Worm (Caenorhabditis elegans) whole organism, young adult: ENCODE measurements around the gene Y54G11A.7.
A peak's percentile ranks its signal among the peaks of the same experiment; 100 is the strongest.

Experiments
- B0261.1 ChIP-seq: sonication (generic microtip); optimal IDR thresholded peaks from 2 replicates; lab custom pipeline; 2016; ENCODE audit warnings: mild to moderate bottlenecking, missing genetic modification characterization, moderate library complexity, missing compliant biosample characterization
- B0336.3 ChIP-seq: fragments of 200-800 bp; sonication (Bioruptor generic); IDR thresholded peaks from 2 replicates; pipeline ENCODE4 v1.3.6; 2022; ENCODE audit warnings: missing genetic modification characterization, missing compliant biosample characterization
- C06A6.2 ChIP-seq: fragments of 200-800 bp; sonication (Bioruptor generic); conservative IDR thresholded peaks from 2 replicates; pipeline ENCODE4 v1.3.6; 2022; ENCODE audit warnings: missing genetic modification characterization, missing compliant biosample characterization
- C17E4.6 ChIP-seq: fragments of 200-800 bp; sonication (Bioruptor generic); IDR thresholded peaks from 2 replicates; pipeline ENCODE4 v1.3.6; 2022; ENCODE audit warnings: missing genetic modification reagents, missing genetic modification characterization, missing compliant biosample characterization
- D2030.7 ChIP-seq: fragments of 200-800 bp; sonication (Bioruptor generic); IDR thresholded peaks from 2 replicates; pipeline ENCODE4 v1.3.6; 2022; ENCODE audit warnings: missing genetic modification reagents, missing genetic modification characterization, missing compliant biosample characterization
- F39B2.1 ChIP-seq: fragments of 200-800 bp; sonication (Bioruptor generic); IDR thresholded peaks from 2 replicates; pipeline ENCODE4 v1.3.6; 2022; ENCODE audit warnings: missing genetic modification reagents, missing genetic modification characterization, missing compliant biosample characterization
- F49E8.2 ChIP-seq: sonication (generic microtip); optimal IDR thresholded peaks from 3 replicates; lab custom pipeline; 2017; ENCODE audit warnings: missing genetic modification characterization, mild to moderate bottlenecking, missing compliant biosample characterization, antibody characterized with exemption, moderate library complexity; ENCODE audit not compliant: insufficient read depth
- F52B5.7 ChIP-seq: sonication (generic microtip); optimal IDR thresholded peaks from 2 replicates; lab custom pipeline; 2016; ENCODE audit warnings: mild to moderate bottlenecking, missing genetic modification characterization, missing compliant biosample characterization
- K11D2.4 ChIP-seq: fragments of 200-800 bp; sonication (Bioruptor generic); IDR thresholded peaks from 2 replicates; pipeline ENCODE4 v1.3.6; 2022; ENCODE audit warnings: missing genetic modification reagents, missing genetic modification characterization, missing compliant biosample characterization
- Y53G8AR.9 ChIP-seq: fragments of 200-800 bp; sonication (Bioruptor generic); conservative IDR thresholded peaks from 2 replicates; pipeline ENCODE4 v1.3.6; 2022; ENCODE audit warnings: missing genetic modification reagents, missing genetic modification characterization, missing compliant biosample characterization
- akir-1 ChIP-seq: fragments of 200-800 bp; sonication (Bioruptor generic); optimal IDR thresholded peaks from 2 replicates; lab custom pipeline; 2018; ENCODE audit warnings: mild to moderate bottlenecking, missing genetic modification characterization, moderate library complexity, missing compliant biosample characterization
- aptf-3 ChIP-seq: fragments of 200-800 bp; sonication (Bioruptor generic); IDR thresholded peaks from 2 replicates; pipeline ENCODE4 v1.3.6; 2022; ENCODE audit warnings: missing genetic modification characterization, missing compliant biosample characterization
- attf-5 ChIP-seq: fragments of 200-800 bp; sonication (Bioruptor generic); optimal IDR thresholded peaks from 2 replicates; lab custom pipeline; 2018; ENCODE audit warnings: mild to moderate bottlenecking, missing genetic modification characterization, missing compliant biosample characterization
- bed-1 ChIP-seq: fragments of 200-800 bp; sonication (Bioruptor generic); IDR thresholded peaks from 2 replicates; pipeline ENCODE4 v1.3.6; 2022; ENCODE audit warnings: missing genetic modification reagents, missing genetic modification characterization, missing compliant biosample characterization
- ccch-3 ChIP-seq: fragments of 200-800 bp; sonication (Bioruptor generic); optimal IDR thresholded peaks from 2 replicates; lab custom pipeline; 2018; ENCODE audit warnings: mild to moderate bottlenecking, missing genetic modification characterization, missing compliant biosample characterization
- dpff-1 ChIP-seq: sonication (generic microtip); optimal IDR thresholded peaks from 2 replicates; lab custom pipeline; 2017; ENCODE audit warnings: mild to moderate bottlenecking, missing genetic modification characterization, missing compliant biosample characterization
- dpl-1 ChIP-seq: fragments of 150-350 bp; optimal IDR thresholded peaks from 2 replicates; lab custom pipeline; 2014; ENCODE audit warnings: missing biosample characterization, missing genetic modification reagents, missing genetic modification characterization
- efl-1 ChIP-seq: fragments of 150-350 bp; optimal IDR thresholded peaks from 2 replicates; lab custom pipeline; 2014; ENCODE audit warnings: missing biosample characterization, missing genetic modification reagents, missing genetic modification characterization
- egl-18 ChIP-seq: fragments of 200-800 bp; sonication (Bioruptor generic); IDR thresholded peaks from 2 replicates; pipeline ENCODE4 v1.3.6; 2022; ENCODE audit warnings: missing genetic modification reagents, missing genetic modification characterization, missing compliant biosample characterization
- egl-44 ChIP-seq: fragments of 200-800 bp; sonication (Bioruptor generic); IDR thresholded peaks from 2 replicates; pipeline ENCODE4 v1.3.6; 2022; ENCODE audit warnings: missing genetic modification reagents, missing genetic modification characterization, missing compliant biosample characterization
- egrh-3 ChIP-seq: fragments of 200-800 bp; sonication (Bioruptor generic); IDR thresholded peaks from 2 replicates; pipeline ENCODE4 v1.3.6; 2022; ENCODE audit warnings: missing genetic modification reagents, missing genetic modification characterization, missing compliant biosample characterization
- ets-4 ChIP-seq: fragments of 200-800 bp; sonication (Bioruptor generic); optimal IDR thresholded peaks from 2 replicates; lab custom pipeline; 2018; ENCODE audit warnings: mild to moderate bottlenecking, missing genetic modification characterization, missing compliant biosample characterization
- hlh-12 ChIP-seq: sonication (generic microtip); optimal IDR thresholded peaks from 2 replicates; lab custom pipeline; 2016; ENCODE audit warnings: missing genetic modification characterization, missing compliant biosample characterization
- hmg-20 ChIP-seq: fragments of 200-800 bp; sonication (Bioruptor generic); IDR thresholded peaks from 2 replicates; pipeline ENCODE4 v1.3.6; 2022; ENCODE audit warnings: missing genetic modification reagents, missing genetic modification characterization, missing compliant biosample characterization
- lag-1 ChIP-seq: fragments of 200-800 bp; sonication (Bioruptor generic); IDR thresholded peaks from 2 replicates; pipeline ENCODE4 v1.3.6; 2022; ENCODE audit warnings: missing genetic modification reagents, missing genetic modification characterization, missing compliant biosample characterization
- lin-26 ChIP-seq: fragments of 200-800 bp; sonication (Bioruptor generic); IDR thresholded peaks from 2 replicates; pipeline ENCODE4 v1.3.6; 2022; ENCODE audit warnings: missing genetic modification reagents, missing genetic modification characterization, missing compliant biosample characterization
- lin-40 ChIP-seq: sonication (generic microtip); optimal IDR thresholded peaks from 2 replicates; lab custom pipeline; 2016; ENCODE audit warnings: missing genetic modification characterization, mild to moderate bottlenecking, missing compliant biosample characterization, missing genotype, missing genetic modification reagents
- lir-1 ChIP-seq: fragments of 200-800 bp; sonication (Bioruptor generic); conservative IDR thresholded peaks from 2 replicates; pipeline ENCODE4 v1.3.6; 2022; ENCODE audit warnings: missing genetic modification reagents, missing genetic modification characterization, missing compliant biosample characterization
- madf-3 ChIP-seq: fragments of 200-800 bp; sonication (Bioruptor generic); IDR thresholded peaks from 2 replicates; pipeline ENCODE4 v1.3.6; 2022; ENCODE audit warnings: missing genetic modification reagents, missing genetic modification characterization, missing compliant biosample characterization
- nfyb-1 ChIP-seq: fragments of 200-800 bp; sonication (Bioruptor generic); IDR thresholded peaks from 2 replicates; pipeline ENCODE4 v1.3.6; 2022; ENCODE audit warnings: missing genetic modification reagents, missing genetic modification characterization, missing compliant biosample characterization
- nhr-120 ChIP-seq: fragments of 200-800 bp; sonication (Bioruptor generic); IDR thresholded peaks from 2 replicates; pipeline ENCODE4 v1.3.6; 2022; ENCODE audit warnings: missing genetic modification characterization, missing compliant biosample characterization
- nhr-80 ChIP-seq: sonication (generic microtip); optimal IDR thresholded peaks from 2 replicates; lab custom pipeline; 2016; ENCODE audit warnings: missing genetic modification characterization, missing compliant biosample characterization
- nhr-90 ChIP-seq: sonication (generic microtip); optimal IDR thresholded peaks from 2 replicates; lab custom pipeline; 2016; ENCODE audit warnings: missing genotype, mild to moderate bottlenecking, missing genetic modification characterization, missing compliant biosample characterization
- pbrm-1 ChIP-seq: fragments of 200-800 bp; sonication (Bioruptor generic); IDR thresholded peaks from 2 replicates; pipeline ENCODE4 v1.3.6; 2022; ENCODE audit warnings: missing genetic modification reagents, missing genetic modification characterization, missing compliant biosample characterization
- pha-4 ChIP-seq: fragments of 150-350 bp; sonication (generic microtip); optimal IDR thresholded peaks from 2 replicates; lab custom pipeline; 2014; ENCODE audit warnings: missing biosample characterization, missing genetic modification reagents, missing genetic modification characterization
- rcor-1 ChIP-seq: fragments of 200-800 bp; sonication (Bioruptor generic); IDR thresholded peaks from 2 replicates; pipeline ENCODE4 v1.3.6; 2022; ENCODE audit warnings: missing genetic modification reagents, missing genetic modification characterization, missing compliant biosample characterization
- sdz-38 ChIP-seq: sonication (generic microtip); optimal IDR thresholded peaks from 2 replicates; lab custom pipeline; 2016; ENCODE audit warnings: missing genotype, missing genetic modification characterization, missing compliant biosample characterization
- sea-2 ChIP-seq: fragments of 200-800 bp; sonication (Bioruptor generic); IDR thresholded peaks from 2 replicates; pipeline ENCODE4 v1.3.6; 2022; ENCODE audit warnings: missing genetic modification characterization, missing compliant biosample characterization
- snpc-1.1 ChIP-seq: sonication (generic microtip); optimal IDR thresholded peaks from 2 replicates; lab custom pipeline; 2017; ENCODE audit warnings: missing genetic modification characterization, mild to moderate bottlenecking, missing compliant biosample characterization, antibody characterized with exemption, moderate library complexity, missing genotype, missing genetic modification reagents; ENCODE audit not compliant: insufficient read depth
- snpc-1.3 ChIP-seq: sonication (generic microtip); optimal IDR thresholded peaks from 2 replicates; lab custom pipeline; 2017; ENCODE audit warnings: missing genetic modification characterization, mild to moderate bottlenecking, missing compliant biosample characterization, antibody characterized with exemption, moderate library complexity, missing genotype, missing genetic modification reagents; ENCODE audit not compliant: insufficient read depth
- sptf-2 ChIP-seq: fragments of 200-800 bp; sonication (Bioruptor generic); optimal IDR thresholded peaks from 2 replicates; lab custom pipeline; 2018; ENCODE audit warnings: mild to moderate bottlenecking, missing genetic modification characterization, missing compliant biosample characterization
- tbx-9 ChIP-seq: sonication (generic microtip); optimal IDR thresholded peaks from 2 replicates; lab custom pipeline; 2016; ENCODE audit warnings: borderline replicate concordance, missing genetic modification characterization, inconsistent platforms, missing compliant biosample characterization
- tlf-1 ChIP-seq: fragments of 200-800 bp; sonication (Bioruptor generic); optimal IDR thresholded peaks from 2 replicates; lab custom pipeline; 2018; ENCODE audit warnings: mild to moderate bottlenecking, missing genetic modification characterization, missing compliant biosample characterization
- zfh-2 ChIP-seq: fragments of 200-800 bp; sonication (Bioruptor generic); conservative IDR thresholded peaks from 2 replicates; pipeline ENCODE4 v1.3.6; 2022; ENCODE audit warnings: missing genetic modification reagents, missing genetic modification characterization, missing compliant biosample characterization
- zim-3 ChIP-seq: sonication (generic microtip); optimal IDR thresholded peaks from 2 replicates; lab custom pipeline; 2017; ENCODE audit warnings: mild to moderate bottlenecking, missing genetic modification characterization, moderate library complexity, missing compliant biosample characterization
- ztf-6 ChIP-seq: fragments of 200-800 bp; sonication (Bioruptor generic); IDR thresholded peaks from 2 replicates; pipeline ENCODE4 v1.3.6; 2022; ENCODE audit warnings: missing genetic modification reagents, missing genetic modification characterization, missing compliant biosample characterization

Y54G11A.7 gene

DNA sequence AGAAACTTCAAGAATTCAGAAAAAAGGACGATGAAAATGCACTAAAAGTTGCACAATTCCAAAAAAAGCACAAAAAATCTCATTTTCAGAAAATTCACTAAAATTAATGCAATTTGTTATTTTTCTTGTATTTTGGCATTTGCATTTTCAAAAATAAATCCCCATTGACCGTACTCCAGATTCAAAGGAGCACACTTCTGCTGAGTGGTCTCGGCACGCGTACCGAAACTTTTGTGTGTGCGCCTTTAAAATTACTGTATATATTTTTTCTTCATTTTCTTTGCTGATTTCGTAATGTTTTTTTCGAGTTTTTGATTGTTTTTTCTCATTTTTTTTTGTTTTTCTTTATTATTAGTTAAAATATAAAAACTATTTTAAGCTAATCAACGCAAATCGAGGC is 15.1 kb downstream of the Y54G11A.7 start (continued):
- TF ChIP-seq bed-1 (GFP tag; lab: Robert Waterston, UW) (no peak), efl-1 (GFP tag; lab: Kevin White, UChicago) (peak; percentile 55), ccch-3 (no peak), zim-3 (tag; lab: Kevin White, UChicago) (no peak), nfyb-1 (GFP tag; lab: Robert Waterston, UW) (no peak), B0336.3 (GFP tag; lab: Robert Waterston, UW) (no peak), dpff-1 (tag; lab: Kevin White, UChicago) (no peak), D2030.7 (GFP tag; lab: Robert Waterston, UW) (peak; percentile 65; the same call in 1 of the 2 replicates), egl-44 (no peak), nhr-80 (no peak), madf-3 (GFP tag; lab: Robert Waterston, UW) (no peak)

DNA sequence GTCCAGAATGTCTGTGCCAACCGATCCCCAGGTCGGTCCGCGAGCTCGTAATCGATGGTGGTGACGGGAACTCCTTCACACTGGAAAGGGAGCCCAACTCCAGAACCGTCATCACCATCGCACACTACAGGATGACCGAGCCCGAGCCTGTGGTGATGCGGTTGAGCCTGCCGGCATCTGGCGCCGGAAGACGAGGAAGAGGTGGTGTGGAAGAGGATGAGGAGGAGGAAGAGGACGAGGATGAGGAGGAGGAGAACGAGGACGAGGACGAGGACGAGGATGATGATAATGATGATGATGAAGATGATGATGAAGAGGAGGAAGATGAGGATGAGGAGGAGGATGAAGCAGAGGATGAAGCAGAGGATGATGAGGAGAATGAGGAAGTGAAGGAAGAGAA is 20.9 kb downstream of the Y54G11A.7 start, which contains the start of gene Y54G11A.14:
TSS of gene Y54G11A.14 (plus strand) at position 132 of the 400 bp plus-strand sequence.
- TF ChIP-seq dpl-1 (GFP tag; lab: Kevin White, UChicago), result no peak
- TF ChIP-seq sdz-38, result no peak
- TF ChIP-seq F49E8.2 (tag; lab: Kevin White, UChicago), result no peak
- TF ChIP-seq zfh-2 (GFP tag; lab: Robert Waterston, UW), result peak; percentile 76; the same call in 1 of the 2 replicates
- TF ChIP-seq sptf-2 (GFP tag; lab: Kevin White, UChicago), result no peak
- peak; percentile 68 for TF ChIP-seq egrh-3 (GFP tag; lab: Robert Waterston, UW)
- TF ChIP-seq F39B2.1 (GFP tag; lab: Robert Waterston, UW), result no peak
- no peak for TF ChIP-seq F52B5.7
- TF ChIP-seq efl-1 (GFP tag; lab: Kevin White, UChicago), result no peak
- no peak for TF ChIP-seq lir-1 (GFP tag; lab: Robert Waterston, UW)
- TF ChIP-seq pha-4 (tag; lab: Kevin White, UChicago), result no peak
- TF ChIP-seq snpc-1.3 (tag; lab: Kevin White, UChicago), result no peak
- TF ChIP-seq tbx-9 (tag; lab: Kevin White, UChicago), result no peak
- TF ChIP-seq nhr-90, result no peak
- TF ChIP-seq rcor-1, result no peak
- TF ChIP-seq egl-18 (GFP tag; lab: Robert Waterston, UW), result no peak
- peak; percentile 3 for TF ChIP-seq akir-1 (GFP tag; lab: Kevin White, UChicago)
- TF ChIP-seq, all 124 proteins: peak for 3

ce11 chrII:14319227-14319626 is 22.1 kb downstream of the Y54G11A.7 start:
- TF ChIP-seq pbrm-1 (no peak), C17E4.6 (GFP tag; lab: Robert Waterston, UW) (no peak), zim-3 (tag; lab: Kevin White, UChicago) (no peak), sea-2 (no peak), snpc-1.1 (tag; lab: Kevin White, UChicago) (no peak), F39B2.1 (GFP tag; lab: Robert Waterston, UW) (no peak), tlf-1 (GFP tag; lab: Kevin White, UChicago) (no peak), ets-4 (GFP tag; lab: Kevin White, UChicago) (no peak), efl-1 (GFP tag; lab: Kevin White, UChicago) (no peak), attf-5 (GFP tag; lab: Kevin White, UChicago) (peak; percentile 11), hmg-20 (GFP tag; lab: Robert Waterston, UW) (no peak), lin-40 (tag; lab: Kevin White, UChicago) (no peak), ccch-3 (no peak), egrh-3 (GFP tag; lab: Robert Waterston, UW) (peak; percentile 85), C06A6.2 (GFP tag; lab: Robert Waterston, UW) (no peak), lag-1 (GFP tag; lab: Robert Waterston, UW) (no peak), nhr-120 (GFP tag; lab: Robert Waterston, UW) (no peak), lin-26 (GFP tag; lab: Robert Waterston, UW) (0 out of 2 replicates have a peak, but pooled peaks have one; percentile 9), B0261.1 (tag; lab: Kevin White, UChicago) (no peak), Y53G8AR.9 (no peak), K11D2.4 (GFP tag; lab: Robert Waterston, UW) (no peak), aptf-3 (GFP tag; lab: Robert Waterston, UW) (no peak), hlh-12 (no peak), ztf-6 (GFP tag; lab: Robert Waterston, UW) (no peak)
